Worm (Caenorhabditis elegans) whole organism, late embryonic: ENCODE data around the gene T26C11.8.

Experiments
- che-1 ChIP-seq: sonication (generic microtip); optimal IDR thresholded peaks from 2 replicates; lab custom pipeline; 2016; ENCODE audit warnings: mild to moderate bottlenecking, missing genetic modification characterization, missing compliant biosample characterization
- elt-4 ChIP-seq: sonication (generic microtip); optimal IDR thresholded peaks from 2 replicates; lab custom pipeline; 2016; ENCODE audit warnings: missing genetic modification characterization, missing compliant biosample characterization
- mec-3 ChIP-seq: sonication (generic microtip); optimal IDR thresholded peaks from 2 replicates; lab custom pipeline; 2016; ENCODE audit warnings: borderline replicate concordance, missing genetic modification characterization, missing compliant biosample characterization
- nhr-11 ChIP-seq: fragments of 150-350 bp; optimal IDR thresholded peaks from 2 replicates; lab custom pipeline; 2014; ENCODE audit warnings: missing biosample characterization, missing genetic modification characterization
- unc-3 ChIP-seq, 2 experiments: fragments of 200-800 bp in 1 of 2; sonication (Bioruptor generic) in 1 of 2; sonication (generic microtip) in 1 of 2; conservative IDR thresholded peaks in 1 of 2; optimal IDR thresholded peaks in 1 of 2; 2 replicates each; pipeline versions ENCODE4 v1.3.6 to Lab custom; 2016 to 2022; ENCODE audit warnings: missing compliant biosample characterization in 2 of 2, missing genetic modification characterization in 2 of 2, missing genetic modification reagents in 1 of 2

DNA sequence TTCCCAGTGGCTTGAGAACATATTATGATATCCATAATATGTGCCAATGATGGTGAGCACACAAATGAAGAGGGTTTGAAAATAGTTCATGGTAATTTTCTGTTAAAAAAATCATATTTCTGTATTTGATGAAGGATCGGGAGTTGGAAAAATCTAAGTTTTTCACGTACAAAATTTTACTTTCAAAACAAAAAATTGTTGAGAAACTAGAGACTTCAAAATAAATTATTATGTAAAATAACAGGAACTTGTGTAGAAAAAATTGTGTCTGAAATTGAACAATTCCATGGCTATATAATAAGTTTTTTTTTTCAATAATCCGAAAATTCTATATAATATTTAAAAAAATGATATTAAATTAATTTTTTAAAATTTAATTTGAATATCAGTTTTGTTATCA, 39.3 kb upstream of the T26C11.8 start, which contains the start of gene C14E2.4:
- TF ChIP-seq che-1 (no peak), unc-3 (GFP tag; conservative IDR thresholded peaks at IDR 0.05; lab: Robert Waterston, UW) (no peak), unc-3 (tag; optimal IDR thresholded peaks at IDR 0.05; lab: Kevin White, UChicago) (no peak), mec-3 (tag; lab: Kevin White, UChicago) (no peak), elt-4 (tag; lab: Kevin White, UChicago) (no peak), nhr-11 (tag; lab: Kevin White, UChicago) (no peak)
